Worm (Caenorhabditis elegans) whole organism, L1 larva: ENCODE data around the gene T27A10.2.

Experiments
- aha-1 ChIP-seq: fragments of 150-350 bp; optimal IDR thresholded peaks from 2 replicates; lab custom pipeline; 2014; ENCODE audit warnings: missing biosample characterization, missing genetic modification characterization
- alr-1 ChIP-seq: fragments of 200-800 bp; sonication (Bioruptor generic); optimal IDR thresholded peaks from 2 replicates; lab custom pipeline; 2018; ENCODE audit warnings: borderline replicate concordance, mild to moderate bottlenecking, missing genetic modification characterization, missing compliant biosample characterization
- efl-1 ChIP-seq, 4 experiments: fragments of 150-350 bp; optimal IDR thresholded peaks in 3 of 4; peaks in 1 of 4; 1 replicate in 1 of 4; 2 replicates in 3 of 4; lab custom pipeline; 2014; ENCODE audit warnings: missing biosample characterization in 2 of 4, missing genetic modification characterization in 2 of 4, missing genetic modification reagents in 2 of 4
- elt-2 ChIP-seq: sonication (generic microtip); optimal IDR thresholded peaks from 2 replicates; lab custom pipeline; 2016; ENCODE audit warnings: missing genetic modification characterization, mild to moderate bottlenecking, inconsistent platforms, missing compliant biosample characterization, missing genetic modification reagents
- fkh-8 ChIP-seq: sonication (generic microtip); optimal IDR thresholded peaks from 2 replicates; lab custom pipeline; 2016; ENCODE audit warnings: mild to moderate bottlenecking, missing genetic modification characterization, missing compliant biosample characterization
- isw-1 ChIP-seq: fragments of 200-800 bp; sonication (Bioruptor generic); IDR thresholded peaks from 2 replicates; pipeline ENCODE4 v1.3.6; 2022; ENCODE audit warnings: missing genetic modification characterization, missing compliant biosample characterization
- lin-14 ChIP-seq: fragments of 200-800 bp; sonication (Bioruptor generic); optimal IDR thresholded peaks from 2 replicates; lab custom pipeline; 2018; ENCODE audit warnings: mild to moderate bottlenecking, missing genetic modification characterization, moderate library complexity, missing compliant biosample characterization
- lin-39 ChIP-seq: fragments of 150-350 bp; optimal IDR thresholded peaks from 2 replicates; lab custom pipeline; 2014; ENCODE audit warnings: missing biosample characterization, missing genetic modification reagents, missing genetic modification characterization
- lir-3 ChIP-seq: sonication (generic microtip); optimal IDR thresholded peaks from 2 replicates; lab custom pipeline; 2016; ENCODE audit warnings: mild to moderate bottlenecking, missing genetic modification characterization, moderate library complexity, missing compliant biosample characterization; ENCODE audit not compliant: poor library complexity
- nhr-12 ChIP-seq: sonication (generic microtip); optimal IDR thresholded peaks from 2 replicates; lab custom pipeline; 2017; ENCODE audit warnings: missing biosample characterization, missing genetic modification characterization
- nhr-20 ChIP-seq: sonication (generic microtip); optimal IDR thresholded peaks from 2 replicates; lab custom pipeline; 2016; ENCODE audit warnings: mild to moderate bottlenecking, missing genetic modification characterization, missing compliant biosample characterization
- nhr-237 ChIP-seq: fragments of 150-350 bp; optimal IDR thresholded peaks from 2 replicates; lab custom pipeline; 2014; ENCODE audit warnings: missing biosample characterization, missing genetic modification characterization
- nhr-71 ChIP-seq: sonication (generic microtip); optimal IDR thresholded peaks from 2 replicates; lab custom pipeline; 2016; ENCODE audit warnings: mild to moderate bottlenecking, missing genetic modification characterization, moderate library complexity, missing compliant biosample characterization
- nhr-76 ChIP-seq: sonication (generic microtip); optimal IDR thresholded peaks from 2 replicates; lab custom pipeline; 2017; ENCODE audit warnings: missing biosample characterization, missing genetic modification characterization
- nhr-85 ChIP-seq: sonication (generic microtip); peaks from one replicate; lab custom pipeline; 2016; ENCODE audit warnings: missing genetic modification characterization, inconsistent platforms, missing compliant biosample characterization
- pax-3 ChIP-seq: fragments of 200-800 bp; sonication (Bioruptor generic); optimal IDR thresholded peaks from 2 replicates; lab custom pipeline; 2018; ENCODE audit warnings: mild to moderate bottlenecking, missing genetic modification characterization, moderate library complexity, missing compliant biosample characterization
- pqm-1 ChIP-seq: sonication (generic microtip); optimal IDR thresholded peaks from 3 replicates; lab custom pipeline; 2017; ENCODE audit warnings: missing biosample characterization, missing genetic modification characterization
- snpc-4 ChIP-seq: fragments of 150-350 bp; optimal IDR thresholded peaks from 2 replicates; lab custom pipeline; 2014; ENCODE audit warnings: missing biosample characterization, missing genetic modification characterization
- sup-37 ChIP-seq: fragments of 200-800 bp; sonication (Bioruptor generic); optimal IDR thresholded peaks from 2 replicates; lab custom pipeline; 2018; ENCODE audit warnings: mild to moderate bottlenecking, missing genetic modification characterization, missing compliant biosample characterization
- tlp-1 ChIP-seq: fragments of 150-350 bp; optimal IDR thresholded peaks from 2 replicates; lab custom pipeline; 2014; ENCODE audit warnings: missing biosample characterization, missing genetic modification characterization
- unc-86 ChIP-seq: sonication (generic microtip); optimal IDR thresholded peaks from 2 replicates; lab custom pipeline; 2016; ENCODE audit warnings: missing genetic modification characterization, missing compliant biosample characterization
- unc-98 ChIP-seq: fragments of 200-800 bp; sonication (Bioruptor generic); IDR thresholded peaks from 2 replicates; pipeline ENCODE4 v1.3.6; 2022; ENCODE audit warnings: missing genetic modification characterization, missing compliant biosample characterization
- vab-15 ChIP-seq: sonication (generic microtip); optimal IDR thresholded peaks from 2 replicates; lab custom pipeline; 2017; ENCODE audit warnings: missing genotype, mild to moderate bottlenecking, missing genetic modification characterization, missing compliant biosample characterization

Gene T27A10.2

DNA sequence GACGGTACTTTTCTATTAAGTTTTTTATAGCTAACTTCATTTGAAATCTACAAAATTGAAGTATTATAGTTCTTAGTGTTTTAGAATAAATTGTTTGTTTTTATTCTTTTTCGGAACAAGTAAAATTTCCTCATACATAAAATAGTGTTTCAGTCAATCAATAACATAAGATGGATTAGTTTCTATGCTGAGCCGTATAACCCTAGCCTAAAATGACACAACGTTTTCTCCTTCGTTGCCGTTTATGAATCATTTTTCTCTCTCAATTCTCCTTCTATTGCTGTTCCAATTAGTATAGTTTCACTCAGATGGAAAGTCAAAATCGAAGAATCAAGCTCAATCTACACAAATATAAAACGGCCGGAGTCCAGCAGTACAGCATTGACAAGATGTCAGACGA, 43.5 kb upstream of the T27A10.2 start, which contains the start of gene rgs-7:
TSS of gene rgs-7 (plus strand) at position 301 of the 400 bp plus-strand sequence.
- TF ChIP-seq fkh-8 (no peak), nhr-85 (no peak), unc-86 (tag; lab: Kevin White, UChicago) (no peak)

DNA sequence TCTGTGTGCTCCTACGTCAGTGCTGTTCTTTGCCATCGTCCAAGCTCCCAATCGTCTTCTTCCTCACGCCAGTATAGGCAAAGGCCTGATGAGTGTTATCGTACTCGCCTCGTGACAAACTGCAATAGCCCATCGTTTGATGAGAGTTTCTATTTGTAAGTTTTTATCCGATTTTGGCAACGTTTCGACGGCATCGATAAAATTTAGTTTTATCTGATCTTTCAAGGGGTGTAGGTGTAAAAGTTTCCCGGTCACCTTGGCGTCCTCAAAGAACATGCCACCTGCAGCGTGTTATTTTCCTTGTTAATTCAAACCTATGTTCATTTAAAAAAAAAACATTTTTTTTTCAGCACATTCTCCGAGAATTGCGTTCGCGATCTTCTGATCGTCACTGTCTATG, 38.7 kb upstream of the T27A10.2 start:
- no peak for TF ChIP-seq snpc-4 (tag; lab: Kevin White, UChicago)
- TF ChIP-seq lin-14 = peak; percentile 15
- TF ChIP-seq nhr-85 = peak; percentile 63
- no peak for TF ChIP-seq tlp-1 (tag; lab: Kevin White, UChicago)
- TF ChIP-seq isw-1 = no peak
- peak; percentile 31 for TF ChIP-seq nhr-20

DNA sequence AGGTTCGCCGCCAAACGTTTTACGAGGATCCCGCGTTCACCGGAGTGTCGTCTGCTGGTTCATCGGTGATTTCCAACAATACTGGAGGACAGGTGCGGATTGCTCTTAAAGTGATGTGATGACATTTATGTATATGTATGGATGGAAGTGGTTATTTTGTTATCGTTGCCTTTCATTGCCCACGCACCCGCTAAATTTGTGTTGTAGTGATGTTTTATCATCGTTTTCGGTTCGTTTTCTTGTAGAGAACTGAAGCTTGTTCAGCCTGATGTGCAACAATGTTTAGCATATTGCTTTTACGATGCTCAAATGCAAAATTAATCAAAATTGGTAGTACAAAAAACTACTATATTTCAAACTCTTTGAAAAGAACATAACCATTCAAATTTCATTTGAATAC, 37.9 kb upstream of the T27A10.2 start:
- TF ChIP-seq pqm-1 (tag; lab: Kevin White, UChicago) = no peak
- TF ChIP-seq, all 84 proteins: peak for 0

DNA sequence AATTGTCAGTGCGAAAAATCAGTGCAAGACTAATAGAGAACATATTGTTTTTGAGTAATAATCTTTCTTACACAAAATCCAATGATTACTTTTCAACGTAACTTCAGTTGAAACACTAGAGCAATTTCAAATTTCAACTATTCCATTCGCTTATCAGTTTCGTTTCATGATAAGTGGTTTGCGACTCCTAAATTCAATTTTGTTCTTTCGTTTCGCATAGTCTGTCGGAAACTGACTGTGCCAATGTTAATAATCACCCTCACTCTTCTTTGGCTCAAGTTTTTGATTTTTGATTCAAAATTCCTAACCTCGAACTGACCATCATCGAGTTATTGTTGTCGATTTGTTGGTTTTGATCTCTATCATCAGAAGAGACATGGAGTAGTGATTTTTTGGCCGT, 37.0 kb upstream of the T27A10.2 start:
- no peak for TF ChIP-seq pax-3
- no peak for TF ChIP-seq efl-1 (optimal IDR thresholded peaks at IDR 0.05; lab: Kevin White, UChicago)
- peak in 1 of 2 experiments; percentile 40 for TF ChIP-seq efl-1 (GFP tag; optimal IDR thresholded peaks at IDR 0.05 in 1 of 2; lab: Kevin White, UChicago)
- TF ChIP-seq elt-2 (tag; lab: Kevin White, UChicago) = peak; percentile 31

DNA sequence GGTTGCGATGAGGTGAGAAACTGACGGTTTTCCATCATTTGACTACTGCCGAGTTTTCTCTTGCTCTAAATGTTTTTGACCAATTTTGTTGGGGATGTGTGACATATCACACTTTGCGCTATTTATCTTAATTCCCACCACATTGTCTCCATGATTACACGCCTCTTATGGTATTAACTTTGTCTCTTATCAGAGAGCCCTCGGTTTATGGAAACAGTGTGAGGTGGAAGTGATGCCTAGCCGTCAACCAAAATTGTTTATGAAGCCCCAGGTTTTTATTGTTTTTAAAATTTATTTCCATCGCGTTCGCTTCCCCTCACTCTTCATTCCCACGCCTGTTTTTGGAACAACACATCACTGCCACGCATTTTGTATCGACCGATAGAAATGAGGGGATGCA, 34.6 kb upstream of the T27A10.2 start:
- peak; percentile 63 for TF ChIP-seq elt-2 (tag; lab: Kevin White, UChicago)
- no peak for TF ChIP-seq unc-98 (GFP tag; lab: Robert Waterston, UW)
- TF ChIP-seq, all 84 proteins: peak for 1

DNA sequence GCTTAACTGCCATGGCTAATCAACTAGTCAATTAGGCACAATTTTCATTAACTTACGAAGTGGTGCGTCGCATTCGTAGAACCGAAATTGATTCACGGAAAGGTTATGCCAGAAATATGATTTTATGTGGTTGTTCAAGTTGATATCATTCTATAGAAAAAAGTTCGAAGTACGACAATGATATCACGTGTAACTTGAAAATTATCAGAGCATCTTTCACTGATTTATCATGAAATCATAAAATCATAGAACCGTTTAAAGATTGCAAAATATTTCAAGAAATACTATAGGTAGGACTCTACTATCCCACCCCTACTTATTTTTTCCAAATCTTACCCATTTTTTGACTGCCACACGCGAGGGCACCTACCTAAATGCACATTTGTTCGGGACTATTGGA, 32.8 kb upstream of the T27A10.2 start:
- TF ChIP-seq alr-1 (tag; lab: Kevin White, UChicago) = no peak
- no peak for TF ChIP-seq vab-15 (tag; lab: Kevin White, UChicago)
- no peak for TF ChIP-seq nhr-12 (tag; lab: Kevin White, UChicago)
- TF ChIP-seq lir-3 (tag; lab: Kevin White, UChicago) = no peak
- TF ChIP-seq nhr-71 (tag; lab: Kevin White, UChicago) = peak; percentile 2
- peak; percentile 3 for TF ChIP-seq lin-14
- TF ChIP-seq elt-2 (tag; lab: Kevin White, UChicago) = peak; percentile 51

DNA sequence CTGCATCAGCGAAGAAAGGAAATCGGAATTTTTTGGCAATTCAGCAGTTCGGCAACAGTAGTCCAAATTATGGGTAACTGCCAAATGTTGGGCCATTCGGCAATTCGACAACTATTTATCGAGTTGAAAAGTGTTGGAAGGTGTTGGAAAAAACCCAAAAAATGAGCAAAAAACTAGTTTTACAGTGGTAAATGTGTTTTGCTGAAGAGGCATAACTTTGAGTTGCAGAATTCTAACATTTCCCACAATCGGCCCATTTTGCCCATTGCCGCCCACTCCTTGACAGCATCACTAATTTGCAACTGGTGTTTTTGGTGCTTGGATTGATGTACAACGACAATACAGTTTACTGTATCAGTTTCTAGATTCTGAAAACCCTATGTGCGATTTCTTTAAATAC, 32.1 kb upstream of the T27A10.2 start:
- no peak for TF ChIP-seq efl-1 (optimal IDR thresholded peaks at IDR 0.05; lab: Kevin White, UChicago)
- peak in 1 of 2 experiments; percentile 77 for TF ChIP-seq efl-1 (GFP tag; optimal IDR thresholded peaks at IDR 0.05 in 1 of 2; lab: Kevin White, UChicago)
- TF ChIP-seq lin-39 (tag; lab: Kevin White, UChicago) = no peak
- TF ChIP-seq, all 84 proteins: peak for 1

DNA sequence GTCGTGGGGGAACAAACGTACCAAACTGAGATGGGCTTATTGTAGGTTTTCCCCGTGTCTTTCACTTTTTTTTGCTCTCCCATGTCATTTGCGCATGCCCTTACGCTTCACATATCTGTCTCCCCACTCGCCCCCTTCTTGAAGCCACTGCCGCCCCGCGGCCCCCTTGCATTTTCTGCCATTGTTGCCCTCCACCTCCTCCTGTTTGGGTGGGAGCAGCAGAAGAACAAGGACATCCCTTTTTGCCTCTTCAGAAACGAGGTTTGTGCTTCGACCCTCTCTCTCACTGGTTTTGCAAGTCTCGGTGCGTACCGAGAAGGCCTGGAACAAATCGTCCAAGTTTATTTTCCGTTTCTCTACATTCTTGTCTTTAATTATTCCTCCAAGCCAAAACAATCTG, 31.6 kb upstream of the T27A10.2 start:
- TF ChIP-seq nhr-237 (tag; lab: Kevin White, UChicago) (no peak), lin-39 (tag; lab: Kevin White, UChicago) (no peak), aha-1 (tag; lab: Kevin White, UChicago) (no peak), sup-37 (GFP tag; lab: Kevin White, UChicago) (no peak)

DNA sequence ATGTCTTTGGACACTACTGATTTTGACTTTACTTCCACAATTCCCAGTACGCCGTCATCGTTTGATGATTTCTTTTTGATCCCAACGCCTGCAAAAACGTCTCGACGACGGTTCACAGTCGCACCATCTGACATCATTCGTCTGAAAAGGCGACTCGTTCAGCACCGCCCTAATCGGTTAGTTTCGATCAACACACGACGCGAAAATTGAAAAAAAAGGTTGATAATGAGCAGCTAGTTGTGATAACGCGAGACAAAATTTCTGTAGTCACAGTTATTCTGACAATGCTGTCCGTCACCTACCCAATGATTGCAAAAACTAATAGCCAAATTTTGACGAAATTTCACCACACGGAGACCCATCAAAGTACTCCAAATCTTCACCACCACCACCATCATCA, 29.8 kb upstream of the T27A10.2 start:
- TF ChIP-seq nhr-76 (tag; lab: Kevin White, UChicago) (no peak), elt-2 (tag; lab: Kevin White, UChicago) (peak; percentile 54)
